Fruit fly (Drosophila melanogaster) whole organism, pupa: ENCODE data around the gene CG31626.

Source experiments
- CG12605 ChIP-seq: fragments of 200-800 bp; sonication (Bioruptor generic); IDR thresholded peaks from 2 replicates; pipeline ENCODE4 v1.3.6; 2022; ENCODE audit warnings: missing biosample characterization, missing genetic modification characterization
- CG14655 ChIP-seq: fragments of 200-800 bp; sonication (Bioruptor generic); optimal IDR thresholded peaks from 3 replicates; lab custom pipeline; 2017; ENCODE audit warnings: mild to moderate bottlenecking, missing biosample characterization, missing genetic modification reagents, missing genetic modification characterization
- CG15710 ChIP-seq: fragments of 200-800 bp; sonication (Bioruptor generic); optimal IDR thresholded peaks from 2 replicates; lab custom pipeline; 2018; ENCODE audit warnings: missing biosample characterization, mild to moderate bottlenecking, missing genetic modification characterization, moderate library complexity
- CG4496 ChIP-seq: fragments of 200-800 bp; sonication (Bioruptor generic); IDR thresholded peaks from 3 replicates; pipeline ENCODE4 v1.3.6; 2022; ENCODE audit warnings: missing biosample characterization, missing genetic modification characterization
- CG8159 ChIP-seq: fragments of 200-800 bp; sonication (Bioruptor generic); optimal IDR thresholded peaks from 3 replicates; lab custom pipeline; 2018; ENCODE audit warnings: missing biosample characterization, mild to moderate bottlenecking, missing genetic modification characterization, moderate library complexity
- CG8301 ChIP-seq: fragments of 200-800 bp; sonication (Bioruptor generic); optimal IDR thresholded peaks from 2 replicates; lab custom pipeline; 2018; ENCODE audit warnings: missing biosample characterization, mild to moderate bottlenecking, missing genetic modification characterization
- CG9948 ChIP-seq: fragments of 200-800 bp; sonication (Bioruptor generic); optimal IDR thresholded peaks from 2 replicates; lab custom pipeline; 2018; ENCODE audit warnings: missing biosample characterization, mild to moderate bottlenecking, missing genetic modification characterization, moderate library complexity
- D1 ChIP-seq: fragments of 200-800 bp; sonication (Bioruptor generic); optimal IDR thresholded peaks from 2 replicates; lab custom pipeline; 2018; ENCODE audit warnings: missing biosample characterization, mild to moderate bottlenecking, missing genetic modification characterization, moderate library complexity
- Pif1B ChIP-seq: fragments of 200-800 bp; sonication (Bioruptor generic); optimal IDR thresholded peaks from 3 replicates; lab custom pipeline; 2016; ENCODE audit warnings: missing biosample characterization, missing genetic modification characterization
- Snoo ChIP-seq: fragments of 200-800 bp; sonication (Bioruptor generic); optimal IDR thresholded peaks from 3 replicates; lab custom pipeline; 2017; ENCODE audit warnings: missing biosample characterization, mild to moderate bottlenecking, missing genetic modification characterization, inconsistent platforms
- fd96Ca ChIP-seq: fragments of 200-800 bp; sonication (Bioruptor generic); IDR thresholded peaks from 3 replicates; pipeline ENCODE4 v1.3.6; 2022; ENCODE audit warnings: missing biosample characterization, missing genetic modification characterization
- gl ChIP-seq: fragments of 200-800 bp; sonication (Bioruptor generic); optimal IDR thresholded peaks from 2 replicates; lab custom pipeline; 2018; ENCODE audit warnings: missing biosample characterization, mild to moderate bottlenecking, missing genetic modification characterization

- TF ChIP-seq CG15710 (tag; lab: Kevin White, UChicago) (no peak), CG8159 (no peak), gl (tag; lab: Kevin White, UChicago) (no peak), D1 (tag; lab: Kevin White, UChicago) (no peak), CG14655 (GFP tag; lab: Kevin White, UChicago) (no peak), CG4496 (GFP tag; lab: Robert Waterston, UW) (peak; percentile 18; the same call in 1 of the 3 replicates), CG12605 (GFP tag; lab: Robert Waterston, UW) (no peak), Snoo (tag; lab: Kevin White, UChicago) (no peak), CG9948 (tag; lab: Kevin White, UChicago) (no peak), Pif1B (GFP tag; lab: Kevin White, UChicago) (no peak), CG8301 (tag; lab: Kevin White, UChicago) (no peak), fd96Ca (no peak)
These were observed 15.4 kb downstream of the CG31626 start, which contains the start of gene CG8677 for dm6 chr2L:21221114-21221578.
